Worm (Caenorhabditis elegans) whole organism, early embryonic: Measurements from ENCODE around the gene nlp-29.

Source experiments
- B0310.2 ChIP-seq: sonication (generic microtip); optimal IDR thresholded peaks from 2 replicates; lab custom pipeline; 2016; ENCODE audit warnings: mild to moderate bottlenecking, missing genetic modification characterization, missing compliant biosample characterization
- F13C5.2 ChIP-seq: sonication (generic microtip); optimal IDR thresholded peaks from 2 replicates; lab custom pipeline; 2017; ENCODE audit warnings: mild to moderate bottlenecking, missing genetic modification characterization, inconsistent platforms, missing compliant biosample characterization
- aly-1 ChIP-seq: sonication (generic microtip); optimal IDR thresholded peaks from 2 replicates; lab custom pipeline; 2016; ENCODE audit warnings: missing genetic modification characterization, missing compliant biosample characterization
- ama-1 ChIP-seq: fragments of 150-350 bp; optimal IDR thresholded peaks from 2 replicates; lab custom pipeline; 2014
- ceh-13 ChIP-seq: fragments of 200-800 bp; sonication (Bioruptor generic); optimal IDR thresholded peaks from 2 replicates; lab custom pipeline; 2018; ENCODE audit warnings: mild to moderate bottlenecking, missing genetic modification characterization, missing compliant biosample characterization
- ceh-36 ChIP-seq: sonication (generic microtip); optimal IDR thresholded peaks from 2 replicates; lab custom pipeline; 2016; ENCODE audit warnings: missing genetic modification characterization, inconsistent platforms, missing compliant biosample characterization
- ets-7 ChIP-seq: sonication (generic microtip); optimal IDR thresholded peaks from 2 replicates; lab custom pipeline; 2016; ENCODE audit warnings: missing genotype, missing genetic modification characterization, missing compliant biosample characterization
- flt-1 ChIP-seq: fragments of 200-800 bp; sonication (Bioruptor generic); IDR thresholded peaks from 2 replicates; pipeline ENCODE4 v1.3.6; 2022; ENCODE audit warnings: missing genetic modification characterization, missing compliant biosample characterization
- hmbx-1 ChIP-seq: sonication (generic microtip); optimal IDR thresholded peaks from 2 replicates; lab custom pipeline; 2016; ENCODE audit warnings: mild to moderate bottlenecking, missing genetic modification characterization, missing compliant biosample characterization
- hmg-4 ChIP-seq: fragments of 200-800 bp; sonication (Bioruptor generic); optimal IDR thresholded peaks from 2 replicates; lab custom pipeline; 2018; ENCODE audit warnings: mild to moderate bottlenecking, missing genetic modification characterization, missing compliant biosample characterization
- hnd-1 ChIP-seq: sonication (generic microtip); optimal IDR thresholded peaks from 2 replicates; lab custom pipeline; 2016; ENCODE audit warnings: missing genetic modification characterization, missing compliant biosample characterization
- pes-1 ChIP-seq: fragments of 200-800 bp; sonication (Bioruptor generic); IDR thresholded peaks from 2 replicates; pipeline ENCODE4 v1.3.6; 2022; ENCODE audit warnings: missing genetic modification reagents, missing genetic modification characterization, missing compliant biosample characterization
- scrt-1 ChIP-seq: fragments of 200-800 bp; sonication (Bioruptor generic); IDR thresholded peaks from 2 replicates; pipeline ENCODE4 v1.3.6; 2022; ENCODE audit warnings: missing genetic modification characterization, missing compliant biosample characterization
- sea-1 ChIP-seq: fragments of 200-800 bp; sonication (Bioruptor generic); conservative IDR thresholded peaks from 2 replicates; pipeline ENCODE4 v1.3.6; 2022; ENCODE audit warnings: missing genetic modification characterization, missing compliant biosample characterization
- tbx-11 ChIP-seq: fragments of 200-800 bp; sonication (Bioruptor generic); IDR thresholded peaks from 2 replicates; pipeline ENCODE4 v1.3.6; 2022; ENCODE audit warnings: missing genetic modification characterization, missing compliant biosample characterization
- tbx-37 ChIP-seq: fragments of 200-800 bp; sonication (Bioruptor generic); conservative IDR thresholded peaks from 2 replicates; pipeline ENCODE4 v1.3.6; 2022; ENCODE audit warnings: missing genetic modification reagents, missing genetic modification characterization, missing compliant biosample characterization
- tra-4 ChIP-seq: sonication (generic microtip); optimal IDR thresholded peaks from 2 replicates; lab custom pipeline; 2017; ENCODE audit warnings: missing genetic modification characterization, missing compliant biosample characterization

nlp-29 gene

DNA sequence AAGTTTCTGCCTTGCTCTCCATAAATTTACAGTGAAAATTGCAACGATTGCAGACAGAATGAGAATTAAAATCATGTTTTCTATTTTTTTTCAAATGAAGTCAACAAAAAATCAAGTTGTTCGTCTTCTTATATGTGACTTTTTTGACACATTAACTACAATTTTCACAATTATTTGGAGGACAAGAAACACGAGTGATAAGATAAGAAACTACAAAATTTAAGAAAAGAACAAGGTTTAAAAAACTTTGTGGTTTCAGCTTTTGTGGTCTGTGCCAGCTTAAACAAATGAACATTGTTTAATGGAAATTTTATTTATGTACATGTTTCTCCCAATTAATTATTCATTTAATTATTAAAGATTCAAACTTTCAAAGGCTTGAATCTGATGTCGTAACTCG is 13.8 kb upstream of the nlp-29 start, which contains the start of gene cyp-34A9:
Gene cyp-34A9 (minus strand): TSS at position 131 of the 400 bp plus-strand sequence.
- TF ChIP-seq tbx-37 (GFP tag; lab: Robert Waterston, UW): no peak
- no peak for TF ChIP-seq tbx-11 (GFP tag; lab: Robert Waterston, UW)
- no peak for TF ChIP-seq ama-1 (lab: Kevin White, UChicago)
- TF ChIP-seq hnd-1 (tag; lab: Kevin White, UChicago): no peak

DNA sequence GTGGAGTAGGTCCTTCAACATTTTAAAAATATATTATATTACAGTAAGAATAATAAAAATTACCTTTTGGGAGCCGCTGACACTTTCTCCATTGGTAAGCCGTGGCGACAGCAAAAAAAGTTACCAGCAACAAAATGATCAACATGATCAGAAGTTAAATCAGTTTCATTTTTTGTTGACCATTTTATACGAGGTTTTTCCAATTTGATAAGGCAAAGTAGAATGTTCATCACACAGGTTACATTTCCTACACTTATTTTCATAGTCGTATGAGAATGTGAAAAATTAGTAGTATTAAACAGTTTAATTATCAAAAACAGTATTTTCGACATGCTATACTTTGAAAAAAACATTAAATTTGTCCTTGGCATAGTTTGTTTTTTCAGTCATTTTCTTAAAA is 11.4 kb upstream of the nlp-29 start, which contains the start of gene cyp-34A10:
Gene cyp-34A10 (minus strand): TSS at position 146 of the 400 bp plus-strand sequence.
- TF ChIP-seq scrt-1 (GFP tag; lab: Robert Waterston, UW) (no peak), sea-1 (GFP tag; lab: Robert Waterston, UW) (no peak), pes-1 (GFP tag; lab: Robert Waterston, UW) (no peak), F13C5.2 (tag; lab: Kevin White, UChicago) (no peak), flt-1 (GFP tag; lab: Robert Waterston, UW) (no peak), hnd-1 (tag; lab: Kevin White, UChicago) (no peak), aly-1 (tag; lab: Kevin White, UChicago) (no peak), hmbx-1 (tag; lab: Kevin White, UChicago) (no peak), ets-7 (tag; lab: Kevin White, UChicago) (no peak), ama-1 (lab: Kevin White, UChicago) (no peak), tra-4 (no peak), ceh-13 (no peak)

DNA sequence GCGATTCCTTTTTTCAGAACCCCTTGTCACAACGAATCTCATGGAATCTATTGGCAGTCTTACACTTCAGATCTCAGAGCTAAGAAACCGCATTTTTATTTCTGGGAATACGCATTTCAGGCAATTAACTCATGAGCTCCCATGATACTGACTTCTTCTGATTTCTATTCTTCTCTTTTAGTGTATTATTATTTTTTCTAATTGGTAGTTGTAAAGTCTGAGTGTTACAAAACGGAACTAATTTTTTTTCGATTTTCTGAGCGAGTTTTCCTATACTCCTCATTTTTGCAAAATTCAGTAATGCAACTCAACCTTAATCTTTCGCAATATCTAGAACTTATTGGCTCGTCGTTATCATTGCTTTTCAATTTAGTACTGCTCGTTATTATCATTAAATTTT is 9.9 kb upstream of the nlp-29 start, which contains the start of gene str-82:
Gene str-82 (plus strand): TSS at position 301 of the 400 bp plus-strand sequence.
- no peak for TF ChIP-seq hmbx-1 (tag; lab: Kevin White, UChicago)
- no peak for TF ChIP-seq pes-1 (GFP tag; lab: Robert Waterston, UW)
- no peak for TF ChIP-seq tbx-11 (GFP tag; lab: Robert Waterston, UW)
- TF ChIP-seq hmg-4 (GFP tag; lab: Kevin White, UChicago): no peak
- TF ChIP-seq flt-1 (GFP tag; lab: Robert Waterston, UW): no peak
- no peak for TF ChIP-seq tra-4
- TF ChIP-seq ets-7 (tag; lab: Kevin White, UChicago): no peak
- TF ChIP-seq B0310.2 (tag; lab: Kevin White, UChicago): no peak
- no peak for TF ChIP-seq ama-1 (lab: Kevin White, UChicago)
- no peak for TF ChIP-seq ceh-36 (tag; lab: Kevin White, UChicago)
- TF ChIP-seq scrt-1 (GFP tag; lab: Robert Waterston, UW): no peak
- no peak for TF ChIP-seq F13C5.2 (tag; lab: Kevin White, UChicago)
- TF ChIP-seq sea-1 (GFP tag; lab: Robert Waterston, UW): no peak
- TF ChIP-seq tbx-37 (GFP tag; lab: Robert Waterston, UW): no peak
- no peak for TF ChIP-seq ceh-13
- no peak for TF ChIP-seq aly-1 (tag; lab: Kevin White, UChicago)
- TF ChIP-seq hnd-1 (tag; lab: Kevin White, UChicago): no peak

DNA sequence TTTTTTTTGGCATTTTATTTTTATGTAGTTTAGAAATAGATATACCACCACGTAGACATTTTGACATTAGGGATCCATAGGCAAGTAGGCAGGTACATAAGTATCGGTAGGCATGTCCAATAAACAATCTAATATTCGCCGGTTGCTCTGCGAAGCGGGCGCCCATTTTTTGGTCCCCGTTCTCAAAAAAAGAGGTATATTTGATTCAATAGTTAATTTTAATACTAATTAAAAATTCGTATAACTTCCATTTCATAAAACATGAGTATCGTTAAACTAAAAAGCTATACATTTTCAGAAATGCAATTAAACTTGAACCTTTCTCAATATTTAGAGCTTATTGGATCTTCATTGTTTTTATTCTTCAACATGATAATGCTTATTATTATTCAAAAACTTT is 7.3 kb upstream of the nlp-29 start, which contains the start of gene str-83:
Gene str-83 (plus strand): TSS at position 301 of the 400 bp plus-strand sequence.
- TF ChIP-seq ceh-13 (no peak), hnd-1 (tag; lab: Kevin White, UChicago) (no peak), F13C5.2 (tag; lab: Kevin White, UChicago) (no peak), tra-4 (no peak), B0310.2 (tag; lab: Kevin White, UChicago) (no peak), sea-1 (GFP tag; lab: Robert Waterston, UW) (no peak)

DNA sequence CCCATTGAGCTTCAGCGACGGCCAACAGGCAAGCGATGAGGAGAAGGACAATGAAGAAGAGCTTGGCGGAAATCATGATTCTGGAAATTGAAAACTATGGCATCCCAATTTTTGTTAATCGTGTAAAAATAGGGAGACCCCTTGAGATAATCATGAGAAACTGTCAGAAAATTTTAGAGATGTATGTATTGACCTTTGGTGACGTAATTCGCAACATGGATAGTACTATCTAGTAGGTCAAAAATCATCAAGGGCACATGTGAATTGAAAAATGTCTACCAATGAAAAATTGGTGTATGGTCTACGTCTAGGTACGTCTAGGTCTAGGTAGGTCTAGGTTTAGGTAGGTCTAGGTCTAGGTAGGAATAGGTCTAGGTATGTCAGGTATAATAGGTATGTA is 5.2 kb upstream of the nlp-29 start, which contains the start of gene nlp-34:
Gene nlp-34 (minus strand): TSS at position 82 of the 400 bp plus-strand sequence.
- TF ChIP-seq tbx-11 (GFP tag; lab: Robert Waterston, UW) (no peak), tra-4 (no peak), pes-1 (GFP tag; lab: Robert Waterston, UW) (no peak), tbx-37 (GFP tag; lab: Robert Waterston, UW) (no peak), hmg-4 (GFP tag; lab: Kevin White, UChicago) (no peak), ama-1 (lab: Kevin White, UChicago) (no peak), scrt-1 (GFP tag; lab: Robert Waterston, UW) (no peak), ets-7 (tag; lab: Kevin White, UChicago) (no peak), sea-1 (GFP tag; lab: Robert Waterston, UW) (no peak), aly-1 (tag; lab: Kevin White, UChicago) (no peak), flt-1 (GFP tag; lab: Robert Waterston, UW) (no peak), ceh-13 (no peak)

DNA sequence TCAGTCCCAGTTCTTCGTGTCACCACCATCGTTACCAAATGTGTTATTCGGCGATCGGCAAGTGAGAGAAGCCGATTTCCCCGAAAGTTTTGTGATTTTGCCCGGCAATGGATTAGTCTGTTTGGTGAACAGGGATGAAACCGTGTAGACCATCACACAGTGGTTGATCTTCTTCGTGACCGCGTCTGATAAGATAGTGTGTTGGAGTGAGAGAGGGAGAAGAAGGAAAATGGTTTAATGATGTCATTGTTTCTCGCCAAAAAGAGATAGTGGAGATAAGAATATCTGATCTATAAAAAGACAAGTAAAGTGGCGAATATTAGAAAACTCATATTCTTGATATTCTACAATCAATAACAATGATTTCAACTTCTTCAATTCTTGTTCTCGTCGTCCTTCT is 4.4 kb upstream of the nlp-29 start, which contains the start of gene nlp-31:
Gene nlp-31 (plus strand): TSS at position 237 of the 400 bp plus-strand sequence.
- TF ChIP-seq scrt-1 (GFP tag; lab: Robert Waterston, UW): no peak
- no peak for TF ChIP-seq hmg-4 (GFP tag; lab: Kevin White, UChicago)
- TF ChIP-seq tbx-37 (GFP tag; lab: Robert Waterston, UW): no peak
- no peak for TF ChIP-seq B0310.2 (tag; lab: Kevin White, UChicago)
- TF ChIP-seq flt-1 (GFP tag; lab: Robert Waterston, UW): no peak
- no peak for TF ChIP-seq ceh-13
- no peak for TF ChIP-seq pes-1 (GFP tag; lab: Robert Waterston, UW)
- TF ChIP-seq ama-1 (lab: Kevin White, UChicago): no peak
- TF ChIP-seq aly-1 (tag; lab: Kevin White, UChicago): no peak
- no peak for TF ChIP-seq ets-7 (tag; lab: Kevin White, UChicago)
- TF ChIP-seq sea-1 (GFP tag; lab: Robert Waterston, UW): no peak
- no peak for TF ChIP-seq tra-4
- no peak for TF ChIP-seq hnd-1 (tag; lab: Kevin White, UChicago)
- no peak for TF ChIP-seq tbx-11 (GFP tag; lab: Robert Waterston, UW)
- no peak for TF ChIP-seq F13C5.2 (tag; lab: Kevin White, UChicago)
